Worm (Caenorhabditis elegans): ENCODE results near the gene C46C11.4.
A peak's percentile ranks its signal among the peaks of the same experiment; 100 is the strongest.
"Not testable (repeated sequence)": the region's sequence is repeated elsewhere in the genome, so short reads cannot be mapped to it uniquely, and the experiment has no call there.

The C46C11.4 gene

DNA sequence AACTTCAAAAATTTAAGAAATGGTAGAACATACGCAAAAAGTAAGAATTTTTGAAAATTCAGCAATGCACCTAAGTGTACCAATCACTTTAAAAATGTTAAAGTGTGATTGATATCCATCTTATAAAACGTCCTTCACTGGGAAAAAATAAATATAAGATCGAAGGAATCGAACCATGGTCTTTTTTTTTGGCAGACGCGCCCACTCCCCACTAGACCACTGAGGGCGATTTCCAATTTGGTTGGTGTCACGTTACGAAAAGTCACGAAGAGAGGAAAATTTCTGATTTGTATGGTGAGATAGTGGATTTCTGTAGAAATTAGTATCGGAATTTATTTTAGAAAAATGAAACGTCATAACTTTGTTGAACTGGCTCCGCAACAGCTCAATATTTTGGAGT lies 39.7 kb downstream of the C46C11.4 start:
- TF ChIP-seq nhr-20 (tag; optimal IDR thresholded peaks at IDR 0.05) (no peak), nhr-90 (tag; optimal IDR thresholded peaks at IDR 0.05; ENCODE audit: poor library complexity) (no peak), ceh-8 (GFP tag; optimal IDR thresholded peaks at IDR 0.05) (no peak), swsn-7 (tag; optimal IDR thresholded peaks at IDR 0.05) (no peak), sox-4 (tag; optimal IDR thresholded peaks at IDR 0.05) (no peak), alr-1 (tag; optimal IDR thresholded peaks at IDR 0.05; ENCODE audit: borderline replicate concordance) (no peak), egl-13 (tag; optimal IDR thresholded peaks at IDR 0.05) (no peak), pqm-1 (tag; optimal IDR thresholded peaks at IDR 0.05) (no peak), fkh-10 (GFP tag; optimal IDR thresholded peaks at IDR 0.05) (no peak), isw-1 (GFP tag; IDR thresholded peaks at IDR 0.05) (no peak), lin-35 (GFP tag; optimal IDR thresholded peaks at IDR 0.05) (no peak), blmp-1 (tag; optimal IDR thresholded peaks at IDR 0.05) (no peak), ztf-4 (tag; optimal IDR thresholded peaks at IDR 0.05) (no peak), ceh-63 (GFP tag; optimal IDR thresholded peaks at IDR 0.05) (no peak), hlh-17 (GFP tag; optimal IDR thresholded peaks at IDR 0.05; ENCODE audit: borderline replicate concordance) (no peak)

ce11 chrX:4606389-4606880 lies 40.6 kb downstream of the C46C11.4 start:
- peak in 1 of 2 experiments; percentile 22 for TF ChIP-seq mdl-1 (tag; optimal IDR thresholded peaks at IDR 0.05)
- peak; percentile 93 for TF ChIP-seq ceh-8 (GFP tag; optimal IDR thresholded peaks at IDR 0.05)
- peak; percentile 80 for TF ChIP-seq ceh-63 (GFP tag; optimal IDR thresholded peaks at IDR 0.05)
- TF ChIP-seq ceh-82 (tag; optimal IDR thresholded peaks at IDR 0.05) = peak in 2 of 3 experiments; percentile 1 to 64
- TF ChIP-seq efl-1 (optimal IDR thresholded peaks at IDR 0.05) = not testable (repeated sequence)
- TF ChIP-seq efl-1 (GFP tag; optimal IDR thresholded peaks at IDR 0.05 in 1 of 2) = peak in 1 of 2 experiments; percentile 80
- TF ChIP-seq elt-2 (tag; optimal IDR thresholded peaks at IDR 0.05) = peak; percentile 95
- peak; percentile 33 for TF ChIP-seq jun-1 (tag; optimal IDR thresholded peaks at IDR 0.05)
- peak; percentile 66 for TF ChIP-seq ztf-4 (tag; optimal IDR thresholded peaks at IDR 0.05)
- TF ChIP-seq blmp-1 (tag; optimal IDR thresholded peaks at IDR 0.05) = peak; percentile 34
- TF ChIP-seq xbp-1 (tag; optimal IDR thresholded peaks at IDR 0.05) = peak; percentile 74
- peak in 1 of 3 experiments; percentile 16 for TF ChIP-seq dpl-1 (GFP tag; optimal IDR thresholded peaks at IDR 0.05)
- TF ChIP-seq nhr-20 (tag; optimal IDR thresholded peaks at IDR 0.05) = peak; percentile 36
- TF ChIP-seq isw-1 (GFP tag; IDR thresholded peaks at IDR 0.05) = peak; percentile 47
- TF ChIP-seq nhr-71 (tag; optimal IDR thresholded peaks at IDR 0.05) = peak; percentile 73
- TF ChIP-seq zip-4 (GFP tag; optimal IDR thresholded peaks at IDR 0.05) = peak; percentile 82
- TF ChIP-seq skn-1 (tag; optimal IDR thresholded peaks at IDR 0.05) = peak; percentile 14
- TF ChIP-seq nhr-47 (tag; optimal IDR thresholded peaks at IDR 0.05) = peak; percentile 85
- peak in 5 of 6 experiments; percentile 13 to 76 (median 54) for TF ChIP-seq elt-3 (tag; optimal IDR thresholded peaks at IDR 0.05)
- TF ChIP-seq nhr-19 (GFP tag; conservative IDR thresholded peaks at IDR 0.05) = peak; percentile 94
- TF ChIP-seq nhr-85 (tag) = peak; percentile 98
- peak in 1 of 2 experiments; percentile 75 for TF ChIP-seq ztf-11 (tag; optimal IDR thresholded peaks at IDR 0.05)
- TF ChIP-seq tbx-2 (tag; optimal IDR thresholded peaks at IDR 0.05) = peak; percentile 26
- peak; percentile 79 for TF ChIP-seq unc-86 (tag; optimal IDR thresholded peaks at IDR 0.05)
- TF ChIP-seq lin-14 (GFP tag; optimal IDR thresholded peaks at IDR 0.05) = peak; percentile 98
- peak; percentile 6 for TF ChIP-seq egl-13 (tag; optimal IDR thresholded peaks at IDR 0.05)
- peak; percentile 89 for TF ChIP-seq ceh-88 (GFP tag; IDR thresholded peaks at IDR 0.05)
- peak; percentile 78 for TF ChIP-seq irx-1 (tag; optimal IDR thresholded peaks at IDR 0.05)
- TF ChIP-seq snu-23 (GFP tag; optimal IDR thresholded peaks at IDR 0.05) = peak; percentile 58
- TF ChIP-seq swsn-7 (tag; optimal IDR thresholded peaks at IDR 0.05) = peak; percentile 82
- peak; percentile 71 for TF ChIP-seq efl-3 (GFP tag; optimal IDR thresholded peaks at IDR 0.05)
- peak; percentile 88 for TF ChIP-seq grh-1 (GFP tag; IDR thresholded peaks at IDR 0.05)
- TF ChIP-seq pax-3 (tag; optimal IDR thresholded peaks at IDR 0.05) = peak; percentile 93
- TF ChIP-seq unc-98 (GFP tag; IDR thresholded peaks at IDR 0.05) = peak; percentile 51; the same call in 1 of the 2 replicates
- TF ChIP-seq dsc-1 (tag; optimal IDR thresholded peaks at IDR 0.05) = peak; percentile 45
- TF ChIP-seq vab-15 (tag; optimal IDR thresholded peaks at IDR 0.05) = peak; percentile 14
- peak; percentile 93 for TF ChIP-seq mab-9 (GFP tag; IDR thresholded peaks at IDR 0.05)
- peak; percentile 9 to 55 for TF ChIP-seq lin-35 (GFP tag; optimal IDR thresholded peaks at IDR 0.05)
- peak; percentile 92 for TF ChIP-seq fkh-8 (tag; optimal IDR thresholded peaks at IDR 0.05)
- TF ChIP-seq rnt-1 (tag; optimal IDR thresholded peaks at IDR 0.05) = peak; percentile 88
- peak in 1 of 2 experiments; percentile 65 for TF ChIP-seq lsy-2 (tag; optimal IDR thresholded peaks at IDR 0.05)
- peak; percentile 81 for TF ChIP-seq nhr-90 (tag; optimal IDR thresholded peaks at IDR 0.05; ENCODE audit: poor library complexity)

Measured in whole organism, L1 larva.